Fruit fly (Drosophila melanogaster): ENCODE results near the gene Dnaaf5.

Gene Dnaaf5

DNA sequence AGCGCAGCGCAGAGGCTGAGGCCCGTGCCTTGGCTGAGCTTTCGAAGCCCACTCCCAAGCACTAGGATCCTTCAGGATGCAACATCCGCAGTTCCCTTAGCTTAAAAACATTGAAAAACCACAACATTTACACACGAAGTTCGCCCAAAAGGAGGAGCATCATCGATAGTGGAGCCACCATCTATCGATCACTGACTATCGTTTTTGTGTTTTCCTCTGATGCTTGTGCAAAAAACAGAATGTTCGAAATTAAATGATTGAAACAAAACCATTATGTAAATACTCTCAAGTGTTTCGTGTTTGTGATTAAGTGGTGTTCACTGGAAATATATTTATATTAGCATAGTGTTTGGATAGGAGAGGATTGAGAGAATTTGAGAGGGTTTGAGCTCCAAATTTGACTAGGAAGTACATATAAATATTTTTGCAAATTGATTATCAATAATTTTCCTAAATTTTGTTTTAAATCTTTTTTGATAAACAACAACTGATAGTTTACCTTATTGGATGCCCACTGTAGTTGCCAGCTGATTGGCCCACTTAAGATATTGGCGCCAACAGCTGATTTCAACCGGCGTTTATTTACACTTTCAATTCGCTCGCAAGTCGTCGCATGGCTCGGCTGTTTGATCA is 34.0 kb downstream of the Dnaaf5 start, which contains the start of gene spn-B (continued):
- TF ChIP-seq H15 (GFP tag; IDR thresholded peaks at IDR 0.05) (0 out of 3 replicates have a peak, but pooled peaks have one; percentile 55), Hsf (GFP tag; optimal IDR thresholded peaks at IDR 0.05) (peak; percentile 78), CG3065 (GFP tag; optimal IDR thresholded peaks at IDR 0.05) (no peak), br (optimal IDR thresholded peaks at IDR 0.05) (no peak), dysf (GFP tag; IDR thresholded peaks at IDR 0.05) (peak; percentile 78), zen2 (GFP tag; IDR thresholded peaks at IDR 0.05; ENCODE audit: partially characterized antibody) (no peak), Hmx (GFP tag; optimal IDR thresholded peaks at IDR 0.05) (peak; percentile 59), odd (GFP tag; optimal IDR thresholded peaks at IDR 0.05) (peak; percentile 70), grn (GFP tag; optimal IDR thresholded peaks at IDR 0.05) (peak; percentile 39), sens-2 (GFP tag; IDR thresholded peaks at IDR 0.05) (no peak), yki (optimal IDR thresholded peaks at IDR 0.05) (no peak), CTCF (GFP tag; optimal IDR thresholded peaks at IDR 0.05) (peak; percentile 49), HLH4C (GFP tag; IDR thresholded peaks at IDR 0.05; ENCODE audit: partially characterized antibody) (no peak; the same call in 1 of the 3 replicates), CG13775 (GFP tag; optimal IDR thresholded peaks at IDR 0.05) (peak; percentile 83), NfI (GFP tag; optimal IDR thresholded peaks at IDR 0.05) (peak; percentile 65), Gug (GFP tag; IDR thresholded peaks at IDR 0.05) (peak; percentile 40; the same call in 2 of the 4 replicates), CG7963 (GFP tag; IDR thresholded peaks at IDR 0.05; ENCODE audit: partially characterized antibody) (no peak), ewg (GFP tag; optimal IDR thresholded peaks at IDR 0.05) (peak; percentile 52), CG34224 (GFP tag; IDR thresholded peaks at IDR 0.05; ENCODE audit: partially characterized antibody) (no peak), CG10366 (GFP tag; IDR thresholded peaks at IDR 0.05) (peak; percentile 60), B-H2 (GFP tag; optimal IDR thresholded peaks at IDR 0.05) (peak; percentile 70), Hr3 (GFP tag; optimal IDR thresholded peaks at IDR 0.05) (peak; percentile 76), CG17186 (GFP tag; optimal IDR thresholded peaks at IDR 0.05) (peak; percentile 9), CG4282 (GFP tag; optimal IDR thresholded peaks at IDR 0.05) (no peak), Nf-YC (tag; optimal IDR thresholded peaks at IDR 0.05) (peak; percentile 70), CG31388 (GFP tag; optimal IDR thresholded peaks at IDR 0.05) (peak; percentile 60), disco-r (GFP tag; optimal IDR thresholded peaks at IDR 0.05) (peak; percentile 22), Tbp (GFP tag; optimal IDR thresholded peaks at IDR 0.05) (no peak), chif (GFP tag; optimal IDR thresholded peaks at IDR 0.05) (peak; percentile 46 to 72), CG2120 (GFP tag; optimal IDR thresholded peaks at IDR 0.05) (peak; percentile 82), HLHmδ (GFP tag; optimal IDR thresholded peaks at IDR 0.05) (no peak), Lim3 (GFP tag; IDR thresholded peaks at IDR 0.05) (no peak; the same call in 1 of the 2 replicates), CG7372 (GFP tag; IDR thresholded peaks at IDR 0.05) (peak; percentile 50; the same call in 1 of the 2 replicates), ERR (GFP tag; optimal IDR thresholded peaks at IDR 0.05) (no peak), CG32532 (GFP tag; IDR thresholded peaks at IDR 0.05) (peak; percentile 80), Dek (tag; optimal IDR thresholded peaks at IDR 0.05) (peak; percentile 69), Abd-B (GFP tag; optimal IDR thresholded peaks at IDR 0.05) (peak; percentile 40), stwl (tag; optimal IDR thresholded peaks at IDR 0.05) (peak; percentile 19), CG9609 (GFP tag; optimal IDR thresholded peaks at IDR 0.05) (peak; percentile 2), shn (GFP tag; optimal IDR thresholded peaks at IDR 0.05) (peak; percentile 39), run (tag; optimal IDR thresholded peaks at IDR 0.05) (peak; percentile 67), gfzf (GFP tag; optimal IDR thresholded peaks at IDR 0.05) (no peak), emc (GFP tag; optimal IDR thresholded peaks at IDR 0.05) (peak; percentile 21), Atf3 (GFP tag; optimal IDR thresholded peaks at IDR 0.05) (no peak), CG11093 (GFP tag; IDR thresholded peaks at IDR 0.05) (peak; percentile 66; the same call in 2 of the 3 replicates), Side (GFP tag; optimal IDR thresholded peaks at IDR 0.05) (peak; percentile 73), CG15514 (GFP tag; optimal IDR thresholded peaks at IDR 0.05) (peak; percentile 61), pros (GFP tag; optimal IDR thresholded peaks at IDR 0.05) (peak; percentile 51), CG1603 (tag; optimal IDR thresholded peaks at IDR 0.05) (peak; percentile 64), sd (tag; optimal IDR thresholded peaks at IDR 0.05) (peak; percentile 29), CG11085 (GFP tag; IDR thresholded peaks at IDR 0.05) (0 out of 2 replicates have a peak, but pooled peaks have one; percentile 50)
